Fruit fly (Drosophila melanogaster) whole organism, embryonic: Measurements from ENCODE around the gene CG9926.

ENCODE experiments used
- Asciz ChIP-seq: fragments of 200-800 bp; sonication (Bioruptor generic); optimal IDR thresholded peaks from 2 replicates; lab custom pipeline; 2017; ENCODE audit warnings: missing biosample characterization, mild to moderate bottlenecking, missing genetic modification characterization, missing genetic modification reagents
- Atf-2 ChIP-seq: fragments of 200-800 bp; sonication (Bioruptor generic); optimal IDR thresholded peaks from 2 replicates; lab custom pipeline; 2016; ENCODE audit warnings: missing biosample characterization, missing genetic modification characterization
- BEAF-32 ChIP-seq: fragments of 200-800 bp; sonication (Bioruptor generic); optimal IDR thresholded peaks from 3 replicates; lab custom pipeline; 2017; ENCODE audit warnings: missing biosample characterization, missing genetic modification characterization, mild to moderate bottlenecking, moderate library complexity, missing genetic modification reagents
- Blimp-1 ChIP-seq: fragments of 200-800 bp; sonication (Bioruptor generic); optimal IDR thresholded peaks from 3 replicates; lab custom pipeline; 2018; ENCODE audit warnings: missing biosample characterization, missing genetic modification characterization, mild to moderate bottlenecking, moderate library complexity, missing genetic modification reagents
- CG10959 ChIP-seq: fragments of 200-800 bp; sonication (Bioruptor generic); IDR thresholded peaks from 2 replicates; pipeline ENCODE4 v1.3.6; 2022; ENCODE audit warnings: missing biosample characterization, missing genetic modification characterization
- CG10979 ChIP-seq: fragments of 200-800 bp; sonication (Bioruptor generic); optimal IDR thresholded peaks from 2 replicates; lab custom pipeline; 2018; ENCODE audit warnings: missing biosample characterization, mild to moderate bottlenecking, missing genetic modification characterization, moderate library complexity
- CG11085 ChIP-seq: fragments of 200-800 bp; sonication (Bioruptor generic); IDR thresholded peaks from 2 replicates; pipeline ENCODE4 v1.3.6; 2022; ENCODE audit warnings: missing biosample characterization, missing genetic modification characterization
- CG12659 ChIP-seq: fragments of 200-800 bp; sonication (Bioruptor generic); optimal IDR thresholded peaks from 3 replicates; lab custom pipeline; 2017; ENCODE audit warnings: mild to moderate bottlenecking, missing biosample characterization, missing genetic modification reagents, missing genetic modification characterization
- CG13287 ChIP-seq: fragments of 200-800 bp; sonication (Bioruptor generic); IDR thresholded peaks from 2 replicates; pipeline ENCODE4 v1.3.6; 2022; ENCODE audit warnings: missing biosample characterization, missing genetic modification characterization; ENCODE audit not compliant: partially characterized antibody
- CG13775 ChIP-seq: fragments of 200-800 bp; sonication (Bioruptor generic); optimal IDR thresholded peaks from 3 replicates; lab custom pipeline; 2017; ENCODE audit warnings: missing biosample characterization, mild to moderate bottlenecking, missing genetic modification characterization
- CG14710 ChIP-seq: fragments of 200-800 bp; sonication (Bioruptor generic); optimal IDR thresholded peaks from 3 replicates; lab custom pipeline; 2019; ENCODE audit warnings: missing biosample characterization, mild to moderate bottlenecking, missing genetic modification characterization, moderate library complexity
- CG15011 ChIP-seq: fragments of 200-800 bp; sonication (Bioruptor generic); optimal IDR thresholded peaks from 3 replicates; lab custom pipeline; 2018; ENCODE audit warnings: missing biosample characterization, mild to moderate bottlenecking, missing genetic modification characterization
- CG15073 ChIP-seq: fragments of 200-800 bp; sonication (Bioruptor generic); optimal IDR thresholded peaks from 2 replicates; lab custom pipeline; 2016; ENCODE audit warnings: missing biosample characterization, missing genetic modification characterization
- CG17186 ChIP-seq: fragments of 200-800 bp; sonication (Bioruptor generic); optimal IDR thresholded peaks from 3 replicates; lab custom pipeline; 2017; ENCODE audit warnings: missing biosample characterization, missing genetic modification reagents, missing genetic modification characterization
- CG17328 ChIP-seq: fragments of 200-800 bp; sonication (Bioruptor generic); IDR thresholded peaks from 2 replicates; pipeline ENCODE4 v1.3.6; 2022; ENCODE audit warnings: missing biosample characterization, missing genetic modification characterization
- CG18011 ChIP-seq: fragments of 200-800 bp; sonication (Bioruptor generic); optimal IDR thresholded peaks from 2 replicates; lab custom pipeline; 2017; ENCODE audit warnings: missing biosample characterization, missing genetic modification characterization, mild to moderate bottlenecking, moderate library complexity, missing genotype
- CG1832 ChIP-seq: fragments of 200-800 bp; sonication (Bioruptor generic); optimal IDR thresholded peaks from 2 replicates; lab custom pipeline; 2017; ENCODE audit warnings: missing biosample characterization, mild to moderate bottlenecking, missing genetic modification characterization, inconsistent platforms
- CG34422 ChIP-seq: fragments of 200-800 bp; sonication (Bioruptor generic); IDR thresholded peaks from 3 replicates; pipeline ENCODE4 v1.3.6; 2022; ENCODE audit warnings: missing biosample characterization, missing genetic modification characterization
- CG3847 ChIP-seq: fragments of 200-800 bp; sonication (Bioruptor generic); IDR thresholded peaks from 2 replicates; pipeline ENCODE4 v1.3.6; 2022; ENCODE audit warnings: missing biosample characterization, missing genetic modification characterization
- CG3995 ChIP-seq: fragments of 200-800 bp; sonication (Bioruptor generic); optimal IDR thresholded peaks from 3 replicates; lab custom pipeline; 2016; ENCODE audit warnings: missing biosample characterization, missing genetic modification characterization
- CG7839 ChIP-seq: fragments of 200-800 bp; sonication (Bioruptor generic); optimal IDR thresholded peaks from 3 replicates; lab custom pipeline; 2018; ENCODE audit warnings: missing biosample characterization, mild to moderate bottlenecking, missing genetic modification characterization, moderate library complexity
- CG8388 ChIP-seq: fragments of 200-800 bp; sonication (Bioruptor generic); optimal IDR thresholded peaks from 2 replicates; lab custom pipeline; 2019; ENCODE audit warnings: missing biosample characterization, mild to moderate bottlenecking, missing genetic modification characterization, moderate library complexity
- CG9609 ChIP-seq: fragments of 200-800 bp; sonication (Bioruptor generic); optimal IDR thresholded peaks from 3 replicates; lab custom pipeline; 2016; ENCODE audit warnings: missing biosample characterization, missing genetic modification characterization
- CG9727 ChIP-seq: fragments of 200-800 bp; sonication (Bioruptor generic); optimal IDR thresholded peaks from 3 replicates; lab custom pipeline; 2017; ENCODE audit warnings: missing biosample characterization, mild to moderate bottlenecking, missing genetic modification characterization
- CG9797 ChIP-seq: fragments of 200-800 bp; sonication (Bioruptor generic); optimal IDR thresholded peaks from 3 replicates; lab custom pipeline; 2018; ENCODE audit warnings: missing biosample characterization, mild to moderate bottlenecking, missing genetic modification characterization
- CTCF ChIP-seq: fragments of 200-800 bp; sonication (Bioruptor generic); optimal IDR thresholded peaks from 2 replicates; lab custom pipeline; 2017; ENCODE audit warnings: missing biosample characterization, mild to moderate bottlenecking, missing genetic modification characterization, moderate library complexity
- Dll ChIP-seq: fragments of 200-800 bp; sonication (Bioruptor generic); IDR thresholded peaks from 4 replicates; pipeline ENCODE4 v1.3.6; 2022; ENCODE audit warnings: missing biosample characterization, missing genetic modification characterization; ENCODE audit not compliant: partially characterized antibody
- Dref ChIP-seq: fragments of 200-800 bp; sonication (Bioruptor generic); IDR thresholded peaks from 2 replicates; pipeline ENCODE4 v1.3.6; 2022; ENCODE audit warnings: missing biosample characterization, missing genetic modification characterization
- Ets97D ChIP-seq: fragments of 200-800 bp; sonication (Bioruptor generic); optimal IDR thresholded peaks from 3 replicates; lab custom pipeline; 2016; ENCODE audit warnings: missing biosample characterization, missing genetic modification characterization
- Fer3 ChIP-seq: fragments of 200-800 bp; sonication (Bioruptor generic); optimal IDR thresholded peaks from 2 replicates; lab custom pipeline; 2018; ENCODE audit warnings: missing biosample characterization, mild to moderate bottlenecking, missing genetic modification characterization, moderate library complexity
- Gug ChIP-seq: fragments of 200-800 bp; sonication (Bioruptor generic); IDR thresholded peaks from 4 replicates; pipeline ENCODE4 v1.3.6; 2022; ENCODE audit warnings: missing biosample characterization, missing genetic modification characterization
- HLH3B ChIP-seq: fragments of 200-800 bp; sonication (Bioruptor generic); IDR thresholded peaks from 2 replicates; pipeline ENCODE4 v1.3.6; 2022; ENCODE audit warnings: missing biosample characterization, missing genetic modification characterization
- Lhr ChIP-seq: fragments of 200-800 bp; sonication (Bioruptor generic); optimal IDR thresholded peaks from 3 replicates; lab custom pipeline; 2017; ENCODE audit warnings: mild to moderate bottlenecking, missing biosample characterization, missing genetic modification reagents, missing genetic modification characterization
- MESR4 ChIP-seq: fragments of 200-800 bp; sonication (Bioruptor generic); optimal IDR thresholded peaks from 2 replicates; lab custom pipeline; 2018; ENCODE audit warnings: missing biosample characterization, mild to moderate bottlenecking, missing genetic modification characterization, moderate library complexity
- Sin3A ChIP-seq: fragments of >200 bp; optimal IDR thresholded peaks from 2 replicates; lab custom pipeline; 2018
- Sry-δ ChIP-seq: fragments of 200-800 bp; sonication (Bioruptor generic); optimal IDR thresholded peaks from 2 replicates; lab custom pipeline; 2016; ENCODE audit warnings: missing biosample characterization, missing genetic modification characterization
- YL-1 ChIP-seq: fragments of 200-800 bp; sonication (Bioruptor generic); optimal IDR thresholded peaks from 3 replicates; lab custom pipeline; 2017; ENCODE audit warnings: missing biosample characterization, mild to moderate bottlenecking, missing genetic modification characterization
- da ChIP-seq: fragments of 200-800 bp; sonication (Bioruptor generic); optimal IDR thresholded peaks from 2 replicates; lab custom pipeline; 2016; ENCODE audit warnings: missing biosample characterization, missing genetic modification characterization
- dati ChIP-seq: fragments of 200-800 bp; sonication (Bioruptor generic); IDR thresholded peaks from 2 replicates; pipeline ENCODE4 v1.3.6; 2022; ENCODE audit warnings: missing biosample characterization, missing genetic modification characterization
- gcm2 ChIP-seq: fragments of 200-800 bp; sonication (Bioruptor generic); optimal IDR thresholded peaks from 2 replicates; lab custom pipeline; 2016; ENCODE audit warnings: missing biosample characterization, missing genetic modification characterization
- gsb-n ChIP-seq: fragments of 200-800 bp; sonication (Bioruptor generic); optimal IDR thresholded peaks from 3 replicates; lab custom pipeline; 2018; ENCODE audit warnings: missing biosample characterization, mild to moderate bottlenecking, missing genetic modification characterization
- knrl ChIP-seq: fragments of 200-800 bp; sonication (Bioruptor generic); IDR thresholded peaks from 3 replicates; pipeline ENCODE4 v1.3.6; 2022; ENCODE audit warnings: missing biosample characterization, missing genetic modification characterization; ENCODE audit not compliant: partially characterized antibody
- lola ChIP-seq, 3 experiments: fragments of >200 bp in 2 of 3; fragments of 200-800 bp in 1 of 3; sonication (Bioruptor generic) in 1 of 3; optimal IDR thresholded peaks; 2 replicates each; lab custom pipeline; 2017 to 2019; ENCODE audit warnings: missing biosample characterization in 3 of 3, missing genetic modification characterization in 3 of 3, mild to moderate bottlenecking in 1 of 3, moderate library complexity in 1 of 3
- phol ChIP-seq: fragments of 200-800 bp; sonication (Bioruptor generic); optimal IDR thresholded peaks from 3 replicates; lab custom pipeline; 2018; ENCODE audit warnings: missing biosample characterization, mild to moderate bottlenecking, missing genetic modification characterization, moderate library complexity
- psq ChIP-seq: fragments of 200-800 bp; sonication (Bioruptor generic); optimal IDR thresholded peaks from 2 replicates; lab custom pipeline; 2017; ENCODE audit warnings: missing biosample characterization, missing genetic modification characterization
- pzg ChIP-seq: fragments of 200-800 bp; sonication (Bioruptor generic); optimal IDR thresholded peaks from 3 replicates; lab custom pipeline; 2018; ENCODE audit warnings: missing biosample characterization, mild to moderate bottlenecking, missing genetic modification characterization, moderate library complexity
- schlank ChIP-seq: fragments of 200-800 bp; sonication (Bioruptor generic); optimal IDR thresholded peaks from 2 replicates; lab custom pipeline; 2018; ENCODE audit warnings: missing biosample characterization, mild to moderate bottlenecking, missing genetic modification characterization
- sens ChIP-seq: fragments of 200-800 bp; sonication (Bioruptor generic); peaks from one replicate; lab custom pipeline; 2016; ENCODE audit warnings: missing biosample characterization, missing genetic modification characterization
- so ChIP-seq: fragments of 200-800 bp; sonication (Bioruptor generic); IDR thresholded peaks from 3 replicates; pipeline ENCODE4 v1.3.6; 2022; ENCODE audit warnings: missing biosample characterization, missing genetic modification characterization
- trem ChIP-seq: fragments of 200-800 bp; optimal IDR thresholded peaks from 3 replicates; lab custom pipeline; 2019; ENCODE audit warnings: missing biosample characterization, mild to moderate bottlenecking, missing genetic modification characterization, moderate library complexity
- vvl ChIP-seq: fragments of 200-800 bp; sonication (Bioruptor generic); IDR thresholded peaks from 2 replicates; pipeline ENCODE4 v1.3.6; 2022; ENCODE audit warnings: missing biosample characterization, missing genetic modification characterization

CG9926 gene

dm6 chr3R:13958582-13958981 is 7.6 kb upstream of the CG9926 start, which contains the start of gene Ipp (continued):
- TF ChIP-seq CG15073 (GFP tag; lab: Kevin White, UChicago) (no peak), Sin3A (peak; percentile 47), lola (GFP tag; optimal IDR thresholded peaks at IDR 0.05; lab: Kevin White, UChicago) (no peak), dati (GFP tag; lab: Robert Waterston, UW) (no peak), CG15011 (GFP tag; lab: Kevin White, UChicago) (no peak), gsb-n (tag; lab: Kevin White, UChicago) (peak; percentile 2), CTCF (peak; percentile 24), psq (GFP tag; lab: Kevin White, UChicago) (no peak), CG10959 (no peak), Fer3 (tag; lab: Kevin White, UChicago) (no peak), so (GFP tag; lab: Robert Waterston, UW) (no peak), da (GFP tag; lab: Kevin White, UChicago) (no peak), Dll (GFP tag; lab: Robert Waterston, UW) (peak; percentile 27; the same call in 1 of the 4 replicates), Sry-δ (GFP tag; lab: Kevin White, UChicago) (peak; percentile 3), CG9609 (GFP tag; lab: Kevin White, UChicago) (no peak), MESR4 (GFP tag; lab: Kevin White, UChicago) (peak; percentile 47), vvl (GFP tag; lab: Robert Waterston, UW) (peak; percentile 60; the same call in 1 of the 2 replicates), CG3995 (peak; percentile 78), CG18011 (GFP tag; lab: Kevin White, UChicago) (peak; percentile 1), trem (tag; lab: Kevin White, UChicago) (peak; percentile 41), CG13775 (no peak), CG13287 (GFP tag; lab: Robert Waterston, UW) (peak; percentile 42), CG1832 (GFP tag; lab: Kevin White, UChicago) (no peak), BEAF-32 (peak; percentile 26), CG17328 (GFP tag; lab: Robert Waterston, UW) (no peak), sens (GFP tag; lab: Kevin White, UChicago) (peak; percentile 80), Lhr (GFP tag; lab: Kevin White, UChicago) (peak; percentile 40), CG3847 (peak; percentile 45; the same call in 1 of the 2 replicates), CG12659 (GFP tag; lab: Kevin White, UChicago) (peak; percentile 12), CG9797 (GFP tag; lab: Kevin White, UChicago) (peak; percentile 94), CG11085 (GFP tag; lab: Robert Waterston, UW) (no peak), YL-1 (GFP tag; lab: Kevin White, UChicago) (peak; percentile 42), phol (tag; lab: Kevin White, UChicago) (peak; percentile 9), Atf-2 (GFP tag; lab: Kevin White, UChicago) (no peak), Blimp-1 (GFP tag; lab: Kevin White, UChicago) (no peak), CG14710 (tag; lab: Kevin White, UChicago) (peak; percentile 34), HLH3B (GFP tag; lab: Robert Waterston, UW) (no peak), CG34422 (no peak), CG10979 (no peak), gcm2 (GFP tag; lab: Kevin White, UChicago) (no peak), CG7839 (tag; lab: Kevin White, UChicago) (no peak), knrl (GFP tag; lab: Robert Waterston, UW) (no peak), CG9727 (GFP tag; lab: Kevin White, UChicago) (no peak), CG17186 (peak; percentile 49), pzg (peak; percentile 87), Dref (GFP tag; lab: Robert Waterston, UW) (0 out of 2 replicates have a peak, but pooled peaks have one; percentile 33), CG8388 (no peak), Gug (no peak), Asciz (GFP tag; lab: Kevin White, UChicago) (no peak), schlank (tag; lab: Kevin White, UChicago) (no peak), Ets97D (GFP tag; lab: Kevin White, UChicago) (peak; percentile 38)
